Worm (Caenorhabditis elegans): ENCODE results near the gene K02F3.12.

The K02F3.12 gene

ce11 chrIII:907990-908389, 51.6 kb downstream of the K02F3.12 start:
- TF ChIP-seq pha-4 (tag; optimal IDR thresholded peaks at IDR 0.05) (peak; percentile 60), elt-1 (tag; optimal IDR thresholded peaks at IDR 0.05; ENCODE audit: borderline replicate concordance, insufficient read depth) (no peak), bed-3 (GFP tag; optimal IDR thresholded peaks at IDR 0.05) (no peak), nhr-237 (tag; optimal IDR thresholded peaks at IDR 0.05) (peak; percentile 24), zip-8 (tag; optimal IDR thresholded peaks at IDR 0.05) (no peak)

- TF ChIP-seq pha-4 (tag; optimal IDR thresholded peaks at IDR 0.05) (no peak), elt-1 (tag; optimal IDR thresholded peaks at IDR 0.05; ENCODE audit: borderline replicate concordance, insufficient read depth) (no peak), lsy-2 (tag; optimal IDR thresholded peaks at IDR 0.05) (no peak), elt-3 (tag; optimal IDR thresholded peaks at IDR 0.05) (no peak)
Measured at ce11 chrIII:909540-909939, 53.2 kb downstream of the K02F3.12 start, which contains the start of gene crls-1. Gene crls-1, minus strand, starts transcription at chrIII:909902.
